Fruit fly (Drosophila melanogaster) whole organism, embryonic: Measurements from ENCODE around the gene CG33278.

Experiments
- Ada2b ChIP-seq: fragments of 200-800 bp; sonication (Bioruptor generic); IDR thresholded peaks from 2 replicates; pipeline ENCODE4 v1.3.6; 2022; ENCODE audit warnings: missing biosample characterization, missing genetic modification characterization
- CG13424 ChIP-seq: fragments of 200-800 bp; sonication (Bioruptor generic); optimal IDR thresholded peaks from 2 replicates; lab custom pipeline; 2019; ENCODE audit warnings: missing biosample characterization, mild to moderate bottlenecking, missing genetic modification characterization, moderate library complexity
- CG14441 ChIP-seq: fragments of 200-800 bp; sonication (Bioruptor generic); IDR thresholded peaks from 2 replicates; pipeline ENCODE4 v1.3.6; 2022; ENCODE audit warnings: missing biosample characterization, missing genetic modification characterization
- CG1792 ChIP-seq: fragments of 200-800 bp; sonication (Bioruptor generic); optimal IDR thresholded peaks from 2 replicates; lab custom pipeline; 2016; ENCODE audit warnings: missing biosample characterization, missing genetic modification characterization
- CG18262 ChIP-seq: fragments of 200-800 bp; optimal IDR thresholded peaks from 3 replicates; lab custom pipeline; 2019; ENCODE audit warnings: missing biosample characterization, mild to moderate bottlenecking, missing genetic modification characterization, moderate library complexity
- CG1832 ChIP-seq: fragments of 200-800 bp; sonication (Bioruptor generic); optimal IDR thresholded peaks from 2 replicates; lab custom pipeline; 2017; ENCODE audit warnings: missing biosample characterization, mild to moderate bottlenecking, missing genetic modification characterization, inconsistent platforms
- CG18764 ChIP-seq: fragments of 200-800 bp; sonication (Bioruptor generic); optimal IDR thresholded peaks from 3 replicates; lab custom pipeline; 2016; ENCODE audit warnings: missing biosample characterization, missing genetic modification characterization
- CG2678 ChIP-seq: fragments of 200-800 bp; sonication (Bioruptor generic); optimal IDR thresholded peaks from 3 replicates; lab custom pipeline; 2019; ENCODE audit warnings: missing biosample characterization, mild to moderate bottlenecking, missing genetic modification characterization, moderate library complexity
- CG32767 ChIP-seq: fragments of 200-800 bp; sonication (Bioruptor generic); IDR thresholded peaks from 2 replicates; pipeline ENCODE4 v1.3.6; 2022; ENCODE audit warnings: missing biosample characterization, missing genetic modification characterization
- CG34422 ChIP-seq: fragments of 200-800 bp; sonication (Bioruptor generic); IDR thresholded peaks from 3 replicates; pipeline ENCODE4 v1.3.6; 2022; ENCODE audit warnings: missing biosample characterization, missing genetic modification characterization
- CG42726 ChIP-seq: fragments of 200-800 bp; sonication (Bioruptor generic); IDR thresholded peaks from 2 replicates; pipeline ENCODE4 v1.3.6; 2022; ENCODE audit warnings: missing biosample characterization, missing genetic modification characterization; ENCODE audit not compliant: partially characterized antibody
- CG4360 ChIP-seq: fragments of 200-800 bp; sonication (Bioruptor generic); IDR thresholded peaks from 2 replicates; pipeline ENCODE4 v1.3.6; 2022; ENCODE audit warnings: missing biosample characterization, missing genetic modification characterization
- CG6654 ChIP-seq: fragments of 200-800 bp; sonication (Bioruptor generic); optimal IDR thresholded peaks from 2 replicates; lab custom pipeline; 2017; ENCODE audit warnings: missing biosample characterization, mild to moderate bottlenecking, missing genetic modification characterization
- CG6689 ChIP-seq: fragments of 200-800 bp; sonication (Bioruptor generic); IDR thresholded peaks from 2 replicates; pipeline ENCODE4 v1.3.6; 2022; ENCODE audit warnings: missing biosample characterization, missing genetic modification characterization
- CG7839 ChIP-seq: fragments of 200-800 bp; sonication (Bioruptor generic); optimal IDR thresholded peaks from 3 replicates; lab custom pipeline; 2018; ENCODE audit warnings: missing biosample characterization, mild to moderate bottlenecking, missing genetic modification characterization, moderate library complexity
- Eip74EF ChIP-seq, 2 experiments: fragments of 200-800 bp in 1 of 2; fragments of >200 bp in 1 of 2; sonication (Bioruptor generic) in 1 of 2; optimal IDR thresholded peaks; 2 replicates each; lab custom pipeline; 2017 to 2019; ENCODE audit warnings: missing biosample characterization in 2 of 2, missing genetic modification characterization in 2 of 2, mild to moderate bottlenecking in 1 of 2, moderate library complexity in 1 of 2
- GATAe ChIP-seq: fragments of 200-800 bp; sonication (Bioruptor generic); conservative IDR thresholded peaks from 2 replicates; pipeline ENCODE4 v1.3.6; 2022; ENCODE audit warnings: missing biosample characterization, missing genetic modification characterization
- HLH4C ChIP-seq: fragments of 200-800 bp; sonication (Bioruptor generic); IDR thresholded peaks from 3 replicates; pipeline ENCODE4 v1.3.6; 2022; ENCODE audit warnings: missing biosample characterization, missing genetic modification characterization; ENCODE audit not compliant: partially characterized antibody
- Max ChIP-seq: fragments of 200-800 bp; sonication (Bioruptor generic); optimal IDR thresholded peaks from 2 replicates; lab custom pipeline; 2016; ENCODE audit warnings: missing biosample characterization, mild to moderate bottlenecking, missing genetic modification characterization
- Meics ChIP-seq: fragments of 200-800 bp; sonication (Bioruptor generic); optimal IDR thresholded peaks from 2 replicates; lab custom pipeline; 2017; ENCODE audit warnings: missing biosample characterization, mild to moderate bottlenecking, missing genetic modification characterization
- NC2α ChIP-seq: fragments of 200-800 bp; sonication (Bioruptor generic); optimal IDR thresholded peaks from 2 replicates; lab custom pipeline; 2016; ENCODE audit warnings: missing biosample characterization, missing genetic modification characterization
- NFAT ChIP-seq: fragments of 200-800 bp; sonication (Bioruptor generic); IDR thresholded peaks from 2 replicates; pipeline ENCODE4 v1.3.6; 2022; ENCODE audit warnings: missing biosample characterization, missing genetic modification characterization
- Oli ChIP-seq: fragments of 200-800 bp; sonication (Bioruptor generic); optimal IDR thresholded peaks from 2 replicates; lab custom pipeline; 2018; ENCODE audit warnings: missing biosample characterization, mild to moderate bottlenecking, missing genetic modification characterization, moderate library complexity
- PHDP ChIP-seq: fragments of 200-800 bp; sonication (Bioruptor generic); optimal IDR thresholded peaks from 3 replicates; lab custom pipeline; 2018; ENCODE audit warnings: missing biosample characterization, mild to moderate bottlenecking, missing genetic modification characterization, moderate library complexity
- Ptx1 ChIP-seq: fragments of 200-800 bp; sonication (Bioruptor generic); IDR thresholded peaks from 2 replicates; pipeline ENCODE4 v1.3.6; 2022; ENCODE audit warnings: missing biosample characterization, missing genetic modification characterization
- Sry-δ ChIP-seq: fragments of 200-800 bp; sonication (Bioruptor generic); optimal IDR thresholded peaks from 2 replicates; lab custom pipeline; 2016; ENCODE audit warnings: missing biosample characterization, missing genetic modification characterization
- Trl ChIP-seq, 3 experiments: fragments of >200 bp in 2 of 3; fragments of 200-800 bp in 1 of 3; sonication (Bioruptor generic) in 1 of 3; optimal IDR thresholded peaks; 2 replicates in 1 of 3; 3 replicates in 2 of 3; lab custom pipeline; 2016 to 2017; ENCODE audit warnings: missing biosample characterization in 1 of 3, missing genetic modification characterization in 1 of 3
- ab ChIP-seq: fragments of 200-800 bp; sonication (Bioruptor generic); optimal IDR thresholded peaks from 2 replicates; lab custom pipeline; 2016; ENCODE audit warnings: missing biosample characterization, missing genetic modification characterization
- amos ChIP-seq: fragments of 200-800 bp; sonication (Bioruptor generic); IDR thresholded peaks from 2 replicates; pipeline ENCODE4 v1.3.6; 2022; ENCODE audit warnings: missing biosample characterization, missing genetic modification characterization; ENCODE audit not compliant: partially characterized antibody
- ara ChIP-seq: fragments of 200-800 bp; sonication (Bioruptor generic); IDR thresholded peaks from 2 replicates; pipeline ENCODE4 v1.3.6; 2022; ENCODE audit warnings: missing biosample characterization, missing genetic modification characterization
- caup ChIP-seq: fragments of 200-800 bp; sonication (Bioruptor generic); optimal IDR thresholded peaks from 3 replicates; lab custom pipeline; 2017; ENCODE audit warnings: missing biosample characterization, mild to moderate bottlenecking, missing genetic modification characterization, moderate library complexity; ENCODE audit not compliant: severe bottlenecking
- ci ChIP-seq: fragments of 200-800 bp; sonication (Bioruptor generic); IDR thresholded peaks from 3 replicates; pipeline ENCODE4 v1.3.6; 2022; ENCODE audit warnings: missing biosample characterization, missing genetic modification characterization
- crol ChIP-seq: fragments of 200-800 bp; sonication (Bioruptor generic); IDR thresholded peaks from 2 replicates; pipeline ENCODE4 v1.3.6; 2022; ENCODE audit warnings: missing biosample characterization, missing genetic modification characterization
- crp ChIP-seq, 2 experiments: fragments of 200-800 bp; sonication (Bioruptor generic); optimal IDR thresholded peaks; 2 replicates in 1 of 2; 3 replicates in 1 of 2; lab custom pipeline; 2017; ENCODE audit warnings: missing biosample characterization in 2 of 2, missing genetic modification characterization in 2 of 2, mild to moderate bottlenecking in 1 of 2, moderate library complexity in 1 of 2
- dysf ChIP-seq: fragments of 200-800 bp; sonication (Bioruptor generic); IDR thresholded peaks from 3 replicates; pipeline ENCODE4 v1.3.6; 2022; ENCODE audit warnings: missing biosample characterization, missing genetic modification characterization
- en ChIP-seq: fragments of 200-800 bp; sonication (Bioruptor generic); optimal IDR thresholded peaks from 2 replicates; lab custom pipeline; 2016; ENCODE audit warnings: missing biosample characterization, missing genetic modification characterization
- grau ChIP-seq: fragments of 200-800 bp; optimal IDR thresholded peaks from 3 replicates; lab custom pipeline; 2019; ENCODE audit warnings: missing biosample characterization, mild to moderate bottlenecking, missing genetic modification characterization, moderate library complexity
- gro ChIP-seq: fragments of 200-800 bp; sonication (Bioruptor generic); optimal IDR thresholded peaks from 2 replicates; lab custom pipeline; 2016; ENCODE audit warnings: missing biosample characterization, missing genetic modification characterization
- gsb ChIP-seq: fragments of 200-800 bp; sonication (Bioruptor generic); IDR thresholded peaks from 2 replicates; pipeline ENCODE4 v1.3.6; 2022; ENCODE audit warnings: missing biosample characterization, missing genetic modification characterization
- hbn ChIP-seq: fragments of 200-800 bp; sonication (Bioruptor generic); IDR thresholded peaks from 2 replicates; pipeline ENCODE4 v1.3.6; 2022; ENCODE audit warnings: missing biosample characterization, missing genetic modification characterization; ENCODE audit not compliant: partially characterized antibody
- kah ChIP-seq: fragments of 200-800 bp; sonication (Bioruptor generic); optimal IDR thresholded peaks from 2 replicates; lab custom pipeline; 2018; ENCODE audit warnings: missing biosample characterization, mild to moderate bottlenecking, missing genetic modification characterization
- lbe ChIP-seq: fragments of 200-800 bp; sonication (Bioruptor generic); optimal IDR thresholded peaks from 2 replicates; lab custom pipeline; 2016; ENCODE audit warnings: missing biosample characterization, mild to moderate bottlenecking, missing genetic modification characterization
- row ChIP-seq: fragments of 200-800 bp; sonication (Bioruptor generic); IDR thresholded peaks from 3 replicates; pipeline ENCODE4 v1.3.6; 2022; ENCODE audit warnings: missing biosample characterization, missing genetic modification characterization
- sisA ChIP-seq: fragments of 200-800 bp; sonication (Bioruptor generic); IDR thresholded peaks from 2 replicates; pipeline ENCODE4 v1.3.6; 2022; ENCODE audit warnings: missing biosample characterization, missing genetic modification characterization
- tin ChIP-seq: fragments of 200-800 bp; sonication (Bioruptor generic); optimal IDR thresholded peaks from 3 replicates; lab custom pipeline; 2016; ENCODE audit warnings: missing biosample characterization, missing genetic modification characterization
- tio ChIP-seq: fragments of 200-800 bp; sonication (Bioruptor generic); optimal IDR thresholded peaks from 2 replicates; lab custom pipeline; 2017; ENCODE audit warnings: missing biosample characterization, missing genetic modification characterization, inconsistent platforms
- tup ChIP-seq: fragments of 200-800 bp; sonication (Bioruptor generic); optimal IDR thresholded peaks from 2 replicates; lab custom pipeline; 2016; ENCODE audit warnings: missing biosample characterization, mild to moderate bottlenecking, missing genetic modification characterization, moderate library complexity
- vnd ChIP-seq: fragments of 200-800 bp; sonication (Bioruptor generic); IDR thresholded peaks from 3 replicates; pipeline ENCODE4 v1.3.6; 2022; ENCODE audit warnings: missing biosample characterization, missing genetic modification characterization; ENCODE audit not compliant: partially characterized antibody
- vvl ChIP-seq: fragments of 200-800 bp; sonication (Bioruptor generic); IDR thresholded peaks from 2 replicates; pipeline ENCODE4 v1.3.6; 2022; ENCODE audit warnings: missing biosample characterization, missing genetic modification characterization

CG33278 gene

DNA sequence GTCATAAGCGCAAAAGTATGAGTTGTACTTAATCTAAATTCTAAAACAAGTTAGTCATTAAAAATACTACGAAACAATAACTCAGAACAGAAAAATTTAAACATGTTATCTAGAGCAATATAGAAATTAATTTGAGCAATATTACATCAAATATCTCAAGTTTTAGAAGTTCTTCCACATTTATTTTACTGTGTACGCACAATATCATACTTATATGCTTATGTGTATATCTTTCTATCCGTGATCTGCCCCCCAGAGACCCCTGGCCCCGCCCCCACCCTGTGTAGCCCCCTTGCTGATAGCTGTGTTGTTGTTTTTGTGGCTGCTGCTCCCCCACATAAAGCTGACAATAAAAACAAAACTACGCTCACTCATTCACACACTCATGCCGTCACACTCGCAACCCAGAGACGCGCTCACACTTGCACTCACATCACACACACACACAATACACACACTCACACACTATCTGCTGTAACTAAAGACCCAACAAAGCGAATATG, 17.3 kb upstream of the CG33278 start (continued):
- TF ChIP-seq grau (tag; lab: Kevin White, UChicago) (peak; percentile 42), CG32767 (GFP tag; lab: Robert Waterston, UW) (no peak), ara (GFP tag; lab: Robert Waterston, UW) (no peak), Ptx1 (GFP tag; lab: Robert Waterston, UW) (0 out of 2 replicates have a peak, but pooled peaks have one; percentile 37), CG42726 (GFP tag; lab: Robert Waterston, UW) (no peak), Oli (tag; lab: Kevin White, UChicago) (peak; percentile 1), PHDP (peak; percentile 31), GATAe (no peak; the same call in 1 of the 2 replicates), gsb (GFP tag; lab: Robert Waterston, UW) (no peak), gro (GFP tag; lab: Kevin White, UChicago) (no peak), CG6654 (no peak), CG1832 (GFP tag; lab: Kevin White, UChicago) (no peak), tup (GFP tag; lab: Kevin White, UChicago) (no peak), CG6689 (GFP tag; lab: Robert Waterston, UW) (0 out of 2 replicates have a peak, but pooled peaks have one; percentile 28), hbn (GFP tag; lab: Robert Waterston, UW) (no peak), Eip74EF (GFP tag; optimal IDR thresholded peaks at IDR 0.05; lab: Kevin White, UChicago) (no peak), vnd (GFP tag; lab: Robert Waterston, UW) (no peak), CG4360 (GFP tag; lab: Robert Waterston, UW) (peak; percentile 82), Meics (GFP tag; lab: Kevin White, UChicago) (peak; percentile 12), en (no peak), caup (GFP tag; lab: Kevin White, UChicago) (no peak), ab (GFP tag; lab: Kevin White, UChicago) (no peak), CG7839 (peak; percentile 27), HLH4C (GFP tag; lab: Robert Waterston, UW) (no peak), CG2678 (tag; lab: Kevin White, UChicago) (peak; percentile 48), crp (GFP tag; optimal IDR thresholded peaks at IDR 0.05; lab: Kevin White, UChicago) (no peak), lbe (GFP tag; lab: Kevin White, UChicago) (no peak), sisA (GFP tag; lab: Robert Waterston, UW) (no peak), NC2α (no peak), crol (GFP tag; lab: Robert Waterston, UW) (peak; percentile 96), tin (GFP tag; lab: Kevin White, UChicago) (no peak), Sry-δ (GFP tag; lab: Kevin White, UChicago) (no peak), CG14441 (GFP tag; lab: Robert Waterston, UW) (peak; percentile 12; the same call in 1 of the 2 replicates), Max (no peak), CG34422 (0 out of 3 replicates have a peak, but pooled peaks have one; percentile 11), ci (no peak; the same call in 1 of the 3 replicates), CG13424 (peak; percentile 13), tio (GFP tag; lab: Kevin White, UChicago) (no peak), kah (GFP tag; lab: Kevin White, UChicago) (no peak), Ada2b (GFP tag; lab: Robert Waterston, UW) (0 out of 2 replicates have a peak, but pooled peaks have one; percentile 22), amos (peak; percentile 5; the same call in 1 of the 2 replicates), Trl (optimal IDR thresholded peaks at IDR 0.05; lab: Kevin White, UChicago) (peak; percentile 24 to 50), Trl (GFP tag; optimal IDR thresholded peaks at IDR 0.05; lab: Kevin White, UChicago) (no peak), NFAT (GFP tag; lab: Robert Waterston, UW) (peak; percentile 13; the same call in 1 of the 2 replicates), vvl (GFP tag; lab: Robert Waterston, UW) (peak; percentile 37; the same call in 1 of the 2 replicates), row (GFP tag; lab: Robert Waterston, UW) (peak; percentile 48; the same call in 1 of the 3 replicates), dysf (GFP tag; lab: Robert Waterston, UW) (peak; percentile 41; the same call in 2 of the 3 replicates), CG1792 (GFP tag; lab: Kevin White, UChicago) (no peak), CG18764 (no peak), CG18262 (tag; lab: Kevin White, UChicago) (peak; percentile 56)
